Fruit fly (Drosophila melanogaster) Kc167 (cell line): ENCODE measurements around the gene CG31142.

Source experiments
- Sin3A ChIP-seq: fragments of >200 bp; optimal IDR thresholded peaks from 2 replicates; lab custom pipeline; 2018; ENCODE audit warnings: missing external identifiers
- h ChIP-seq: fragments of >200 bp; optimal IDR thresholded peaks from 3 replicates; lab custom pipeline; 2018; ENCODE audit warnings: missing external identifiers
- insv ChIP-seq: fragments of >200 bp; optimal IDR thresholded peaks from 3 replicates; lab custom pipeline; 2018; ENCODE audit warnings: missing external identifiers
- psq ChIP-seq: fragments of >200 bp; optimal IDR thresholded peaks from 2 replicates; lab custom pipeline; 2017; ENCODE audit warnings: missing external identifiers
- ttk ChIP-seq: sonication (Bioruptor generic); optimal IDR thresholded peaks from 2 replicates; lab custom pipeline; 2017; ENCODE audit warnings: missing external identifiers

DNA sequence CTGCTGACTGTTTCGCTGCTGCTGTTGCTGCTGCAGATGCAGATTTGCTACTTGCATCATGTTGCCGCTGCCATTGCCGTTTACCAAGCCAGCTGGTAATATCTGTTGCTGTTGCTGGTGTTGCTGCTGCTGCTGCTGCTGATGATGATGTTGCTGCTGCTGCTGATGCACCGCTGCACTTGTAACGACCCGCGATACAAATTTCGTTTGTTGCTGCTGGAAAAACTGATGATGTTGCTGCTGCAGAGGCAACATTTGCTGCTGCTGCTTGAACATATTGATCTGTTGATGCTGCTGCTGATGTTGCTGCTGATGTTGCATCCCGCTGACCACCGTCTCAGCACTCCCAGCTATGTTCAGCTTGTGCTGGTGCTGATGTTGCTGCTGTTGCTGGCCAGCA, 8.7 kb upstream of the CG31142 start:
- TF ChIP-seq Sin3A (lab: Kevin White, UChicago), result no peak
- no peak for TF ChIP-seq psq (lab: Kevin White, UChicago)
- no peak for TF ChIP-seq h (lab: Kevin White, UChicago)
- no peak for TF ChIP-seq insv (lab: Kevin White, UChicago)
- no peak for TF ChIP-seq ttk
